Fruit fly (Drosophila melanogaster) whole organism, embryonic: ENCODE results near the gene PGAP1.
A peak's percentile ranks its signal among the peaks of the same experiment; 100 is the strongest.

Source experiments
- Atf-2 ChIP-seq: fragments of 200-800 bp; sonication (Bioruptor generic); optimal IDR thresholded peaks from 2 replicates; lab custom pipeline; 2016; ENCODE audit warnings: missing biosample characterization, missing genetic modification characterization
- Bteb2 ChIP-seq: fragments of 200-800 bp; sonication (Bioruptor generic); optimal IDR thresholded peaks from 2 replicates; lab custom pipeline; 2016; ENCODE audit warnings: missing biosample characterization, missing genetic modification characterization
- CG1024 ChIP-seq: fragments of 200-800 bp; sonication (Bioruptor generic); IDR thresholded peaks from 2 replicates; pipeline ENCODE4 v1.3.6; 2022; ENCODE audit warnings: missing biosample characterization, missing genetic modification characterization
- CG10431 ChIP-seq: fragments of 200-800 bp; sonication (Bioruptor generic); optimal IDR thresholded peaks from 3 replicates; lab custom pipeline; 2018; ENCODE audit warnings: missing biosample characterization, mild to moderate bottlenecking, missing genetic modification characterization
- CG11504 ChIP-seq: fragments of 200-800 bp; sonication (Bioruptor generic); optimal IDR thresholded peaks from 3 replicates; lab custom pipeline; 2019; ENCODE audit warnings: missing biosample characterization, mild to moderate bottlenecking, missing genetic modification characterization, moderate library complexity
- CG11560 ChIP-seq: fragments of 200-800 bp; sonication (Bioruptor generic); IDR thresholded peaks from 3 replicates; pipeline ENCODE4 v1.3.6; 2022; ENCODE audit warnings: missing biosample characterization, missing genetic modification characterization
- CG11695 ChIP-seq: fragments of 200-800 bp; sonication (Bioruptor generic); IDR thresholded peaks from 3 replicates; pipeline ENCODE4 v1.3.6; 2022; ENCODE audit warnings: missing biosample characterization, missing genetic modification characterization
- CG12299 ChIP-seq: fragments of 200-800 bp; sonication (Bioruptor generic); optimal IDR thresholded peaks from 2 replicates; lab custom pipeline; 2018; ENCODE audit warnings: missing biosample characterization, mild to moderate bottlenecking, missing genetic modification characterization
- CG13287 ChIP-seq: fragments of 200-800 bp; sonication (Bioruptor generic); IDR thresholded peaks from 2 replicates; pipeline ENCODE4 v1.3.6; 2022; ENCODE audit warnings: missing biosample characterization, missing genetic modification characterization; ENCODE audit not compliant: partially characterized antibody
- CG15269 ChIP-seq: fragments of 200-800 bp; sonication (Bioruptor generic); optimal IDR thresholded peaks from 2 replicates; lab custom pipeline; 2018; ENCODE audit warnings: missing biosample characterization, mild to moderate bottlenecking, missing genetic modification characterization, moderate library complexity
- CG1602 ChIP-seq: fragments of 200-800 bp; sonication (Bioruptor generic); optimal IDR thresholded peaks from 3 replicates; lab custom pipeline; 2016; ENCODE audit warnings: missing biosample characterization, missing genetic modification characterization
- CG2678 ChIP-seq: fragments of 200-800 bp; sonication (Bioruptor generic); optimal IDR thresholded peaks from 3 replicates; lab custom pipeline; 2019; ENCODE audit warnings: missing biosample characterization, mild to moderate bottlenecking, missing genetic modification characterization, moderate library complexity
- CG30431 ChIP-seq: fragments of 200-800 bp; sonication (Bioruptor generic); optimal IDR thresholded peaks from 2 replicates; lab custom pipeline; 2017; ENCODE audit warnings: missing biosample characterization, missing genetic modification characterization
- CG3281 ChIP-seq: fragments of 200-800 bp; sonication (Bioruptor generic); optimal IDR thresholded peaks from 3 replicates; lab custom pipeline; 2017; ENCODE audit warnings: missing biosample characterization, mild to moderate bottlenecking, missing genetic modification characterization
- CG33557 ChIP-seq: fragments of 200-800 bp; sonication (Bioruptor generic); optimal IDR thresholded peaks from 2 replicates; lab custom pipeline; 2019; ENCODE audit warnings: missing biosample characterization, mild to moderate bottlenecking, missing genetic modification characterization, moderate library complexity
- CG3838 ChIP-seq: fragments of 200-800 bp; sonication (Bioruptor generic); optimal IDR thresholded peaks from 3 replicates; lab custom pipeline; 2016; ENCODE audit warnings: missing biosample characterization, missing genetic modification characterization
- CG6791 ChIP-seq: fragments of 200-800 bp; sonication (Bioruptor generic); IDR thresholded peaks from 3 replicates; pipeline ENCODE4 v1.3.6; 2022; ENCODE audit warnings: missing biosample characterization, missing genetic modification characterization; ENCODE audit not compliant: partially characterized antibody
- CG7271 ChIP-seq: fragments of 200-800 bp; sonication (Bioruptor generic); optimal IDR thresholded peaks from 2 replicates; lab custom pipeline; 2018; ENCODE audit warnings: missing biosample characterization, mild to moderate bottlenecking, missing genetic modification characterization, moderate library complexity
- CG7372 ChIP-seq: fragments of 200-800 bp; sonication (Bioruptor generic); IDR thresholded peaks from 2 replicates; pipeline ENCODE4 v1.3.6; 2022; ENCODE audit warnings: missing biosample characterization, missing genetic modification characterization
- CG7745 ChIP-seq: fragments of 200-800 bp; sonication (Bioruptor generic); optimal IDR thresholded peaks from 2 replicates; lab custom pipeline; 2018; ENCODE audit warnings: missing biosample characterization, mild to moderate bottlenecking, missing genetic modification characterization, moderate library complexity
- CG7963 ChIP-seq: fragments of 200-800 bp; sonication (Bioruptor generic); IDR thresholded peaks from 3 replicates; pipeline ENCODE4 v1.3.6; 2022; ENCODE audit warnings: missing biosample characterization, missing genetic modification characterization; ENCODE audit not compliant: partially characterized antibody
- CG9876 ChIP-seq: fragments of 200-800 bp; sonication (Bioruptor generic); optimal IDR thresholded peaks from 2 replicates; lab custom pipeline; 2016; ENCODE audit warnings: missing biosample characterization, missing genetic modification characterization
- Elba2 ChIP-seq: fragments of 200-800 bp; sonication (Bioruptor generic); optimal IDR thresholded peaks from 3 replicates; lab custom pipeline; 2016; ENCODE audit warnings: missing biosample characterization, missing genetic modification characterization
- HHEX ChIP-seq: fragments of 200-800 bp; sonication (Bioruptor generic); optimal IDR thresholded peaks from 3 replicates; lab custom pipeline; 2017; ENCODE audit warnings: missing biosample characterization, mild to moderate bottlenecking, missing genetic modification characterization, missing genetic modification reagents
- HLH3B ChIP-seq: fragments of 200-800 bp; sonication (Bioruptor generic); IDR thresholded peaks from 2 replicates; pipeline ENCODE4 v1.3.6; 2022; ENCODE audit warnings: missing biosample characterization, missing genetic modification characterization
- MBD-R2 ChIP-seq: fragments of 200-800 bp; sonication (Bioruptor generic); IDR thresholded peaks from 2 replicates; pipeline ENCODE4 v1.3.6; 2022; ENCODE audit warnings: missing biosample characterization, missing genetic modification characterization
- NK7.1 ChIP-seq: fragments of 200-800 bp; sonication (Bioruptor generic); optimal IDR thresholded peaks from 3 replicates; lab custom pipeline; 2016; ENCODE audit warnings: missing biosample characterization, missing genetic modification characterization
- Oli ChIP-seq: fragments of 200-800 bp; sonication (Bioruptor generic); optimal IDR thresholded peaks from 2 replicates; lab custom pipeline; 2018; ENCODE audit warnings: missing biosample characterization, mild to moderate bottlenecking, missing genetic modification characterization, moderate library complexity
- Sox100B ChIP-seq: fragments of 200-800 bp; sonication (Bioruptor generic); optimal IDR thresholded peaks from 3 replicates; lab custom pipeline; 2018; ENCODE audit warnings: missing biosample characterization, mild to moderate bottlenecking, missing genetic modification characterization
- Ssrp ChIP-seq: fragments of 200-800 bp; sonication (Bioruptor generic); optimal IDR thresholded peaks from 2 replicates; lab custom pipeline; 2018; ENCODE audit warnings: missing biosample characterization, mild to moderate bottlenecking, missing genetic modification characterization, moderate library complexity
- Taf1 ChIP-seq: fragments of 200-800 bp; sonication (Bioruptor generic); IDR thresholded peaks from 2 replicates; pipeline ENCODE4 v1.3.6; 2022; ENCODE audit warnings: missing biosample characterization, missing genetic modification characterization
- ab ChIP-seq: fragments of 200-800 bp; sonication (Bioruptor generic); optimal IDR thresholded peaks from 2 replicates; lab custom pipeline; 2016; ENCODE audit warnings: missing biosample characterization, missing genetic modification characterization
- ato ChIP-seq: fragments of 200-800 bp; sonication (Bioruptor generic); IDR thresholded peaks from 2 replicates; pipeline ENCODE4 v1.3.6; 2022; ENCODE audit warnings: missing biosample characterization, missing genetic modification characterization; ENCODE audit not compliant: partially characterized antibody
- bigmax ChIP-seq: fragments of 200-800 bp; sonication (Bioruptor generic); optimal IDR thresholded peaks from 2 replicates; lab custom pipeline; 2018; ENCODE audit warnings: missing biosample characterization, mild to moderate bottlenecking, missing genetic modification characterization
- bowl ChIP-seq: fragments of 200-800 bp; sonication (Bioruptor generic); IDR thresholded peaks from 2 replicates; pipeline ENCODE4 v1.3.6; 2022; ENCODE audit warnings: missing biosample characterization, missing genetic modification characterization
- br ChIP-seq: fragments of >200 bp; optimal IDR thresholded peaks from 2 replicates; lab custom pipeline; 2017
- chn ChIP-seq: fragments of 200-800 bp; sonication (Bioruptor generic); optimal IDR thresholded peaks from 2 replicates; lab custom pipeline; 2016; ENCODE audit warnings: missing biosample characterization, missing genetic modification characterization
- ci ChIP-seq: fragments of 200-800 bp; sonication (Bioruptor generic); IDR thresholded peaks from 3 replicates; pipeline ENCODE4 v1.3.6; 2022; ENCODE audit warnings: missing biosample characterization, missing genetic modification characterization
- dmrt11E ChIP-seq: fragments of 200-800 bp; sonication (Bioruptor generic); optimal IDR thresholded peaks from 3 replicates; lab custom pipeline; 2018; ENCODE audit warnings: missing biosample characterization, mild to moderate bottlenecking, missing genetic modification characterization, moderate library complexity
- dmrt99B ChIP-seq: fragments of 200-800 bp; sonication (Bioruptor generic); optimal IDR thresholded peaks from 2 replicates; lab custom pipeline; 2018; ENCODE audit warnings: missing biosample characterization, mild to moderate bottlenecking, missing genetic modification characterization, moderate library complexity
- dpn ChIP-seq, 2 experiments: fragments of 200-800 bp; sonication (Bioruptor generic); optimal IDR thresholded peaks; 3 replicates each; lab custom pipeline; 2016; ENCODE audit warnings: missing biosample characterization in 2 of 2, missing genetic modification characterization in 2 of 2
- ftz-f1 ChIP-seq: fragments of 200-800 bp; sonication (Bioruptor generic); optimal IDR thresholded peaks from 2 replicates; lab custom pipeline; 2016; ENCODE audit warnings: missing biosample characterization, missing genetic modification characterization
- fu2 ChIP-seq: fragments of 200-800 bp; sonication (Bioruptor generic); optimal IDR thresholded peaks from 2 replicates; lab custom pipeline; 2016; ENCODE audit warnings: missing biosample characterization, missing genetic modification characterization
- gcm2 ChIP-seq: fragments of 200-800 bp; sonication (Bioruptor generic); optimal IDR thresholded peaks from 2 replicates; lab custom pipeline; 2016; ENCODE audit warnings: missing biosample characterization, missing genetic modification characterization
- klu ChIP-seq: fragments of 200-800 bp; sonication (Bioruptor generic); IDR thresholded peaks from 2 replicates; pipeline ENCODE4 v1.3.6; 2022; ENCODE audit warnings: missing biosample characterization, missing genetic modification characterization
- mirr ChIP-seq: fragments of 200-800 bp; sonication (Bioruptor generic); optimal IDR thresholded peaks from 3 replicates; lab custom pipeline; 2018; ENCODE audit warnings: missing biosample characterization, mild to moderate bottlenecking, missing genetic modification characterization
- p53 ChIP-seq: fragments of 200-800 bp; sonication (Bioruptor generic); optimal IDR thresholded peaks from 2 replicates; lab custom pipeline; 2016; ENCODE audit warnings: missing biosample characterization, missing genetic modification characterization
- pros ChIP-seq: fragments of 200-800 bp; sonication (Bioruptor generic); optimal IDR thresholded peaks from 3 replicates; lab custom pipeline; 2019; ENCODE audit warnings: missing biosample characterization, mild to moderate bottlenecking, missing genetic modification characterization, moderate library complexity
- rib ChIP-seq: fragments of 200-800 bp; sonication (Bioruptor generic); IDR thresholded peaks from 2 replicates; pipeline ENCODE4 v1.3.6; 2022; ENCODE audit warnings: missing biosample characterization, missing genetic modification characterization
- zf30C ChIP-seq: fragments of 200-800 bp; sonication (Bioruptor generic); optimal IDR thresholded peaks from 3 replicates; lab custom pipeline; 2018; ENCODE audit warnings: missing biosample characterization, mild to moderate bottlenecking, missing genetic modification characterization

The PGAP1 gene

dm6 chrX:5737676-5738220 lies 48.5 kb upstream of the PGAP1 start, which contains the start of gene Snx27 (continued):
- TF ChIP-seq NK7.1 (no peak), Bteb2 (peak; percentile 56), CG1024 (GFP tag; lab: Robert Waterston, UW) (no peak), ato (peak; percentile 100), pros (GFP tag; lab: Kevin White, UChicago) (no peak), ftz-f1 (GFP tag; lab: Kevin White, UChicago) (peak; percentile 26), ci (GFP tag; lab: Robert Waterston, UW) (peak; percentile 70), zf30C (no peak), CG12299 (no peak), chn (GFP tag; lab: Kevin White, UChicago) (peak; percentile 41), HHEX (GFP tag; lab: Kevin White, UChicago) (no peak), CG9876 (GFP tag; lab: Kevin White, UChicago) (peak; percentile 46), Elba2 (GFP tag; lab: Kevin White, UChicago) (no peak), CG13287 (GFP tag; lab: Robert Waterston, UW) (peak; percentile 100), dmrt99B (tag; lab: Kevin White, UChicago) (no peak), klu (GFP tag; lab: Robert Waterston, UW) (peak; percentile 11), CG33557 (GFP tag; lab: Kevin White, UChicago) (peak; percentile 18), ab (GFP tag; lab: Kevin White, UChicago) (no peak), rib (GFP tag; lab: Robert Waterston, UW) (peak; percentile 59; the same call in 1 of the 2 replicates), mirr (peak; percentile 14), CG2678 (tag; lab: Kevin White, UChicago) (peak; percentile 11), gcm2 (GFP tag; lab: Kevin White, UChicago) (no peak), CG7745 (no peak), p53 (GFP tag; lab: Kevin White, UChicago) (peak; percentile 75), Taf1 (0 out of 2 replicates have a peak, but pooled peaks have one; percentile 26), bigmax (GFP tag; lab: Kevin White, UChicago) (no peak), CG1602 (GFP tag; lab: Kevin White, UChicago) (no peak), CG15269 (no peak), CG3838 (GFP tag; lab: Kevin White, UChicago) (no peak), CG11695 (GFP tag; lab: Robert Waterston, UW) (no peak; the same call in 2 of the 3 replicates), dmrt11E (peak; percentile 19), dpn (GFP tag; optimal IDR thresholded peaks at IDR 0.05; lab: Kevin White, UChicago) (peak; percentile 32 to 68), MBD-R2 (GFP tag; lab: Robert Waterston, UW) (peak; percentile 47), CG10431 (GFP tag; lab: Kevin White, UChicago) (peak; percentile 46), CG30431 (GFP tag; lab: Kevin White, UChicago) (no peak), CG11560 (tag; lab: Robert Waterston, UW) (peak; percentile 71; the same call in 2 of the 3 replicates), CG7271 (tag; lab: Kevin White, UChicago) (peak; percentile 21), CG7963 (GFP tag; lab: Robert Waterston, UW) (peak; percentile 99), Ssrp (tag; lab: Kevin White, UChicago) (no peak), HLH3B (GFP tag; lab: Robert Waterston, UW) (peak; percentile 34; the same call in 1 of the 2 replicates), CG6791 (peak; percentile 100), Oli (tag; lab: Kevin White, UChicago) (no peak), Sox100B (no peak), CG7372 (GFP tag; lab: Robert Waterston, UW) (no peak), br (lab: Kevin White, UChicago) (no peak), CG3281 (GFP tag; lab: Kevin White, UChicago) (no peak), CG11504 (peak; percentile 54), Atf-2 (GFP tag; lab: Kevin White, UChicago) (peak; percentile 10), fu2 (peak; percentile 16), bowl (no peak)
